Fruit fly (Drosophila melanogaster) whole organism, embryonic: ENCODE data around the gene eIF2gamma.

Experiments
- CG2120 ChIP-seq: fragments of 200-800 bp; sonication (Bioruptor generic); optimal IDR thresholded peaks from 3 replicates; lab custom pipeline; 2016; ENCODE audit warnings: missing biosample characterization, missing genetic modification characterization
- CG2199 ChIP-seq: fragments of 200-800 bp; sonication (Bioruptor generic); IDR thresholded peaks from 3 replicates; pipeline ENCODE4 v1.3.6; 2022; ENCODE audit warnings: missing biosample characterization, missing genetic modification characterization
- CG4617 ChIP-seq: fragments of 200-800 bp; sonication (Bioruptor generic); optimal IDR thresholded peaks from 3 replicates; lab custom pipeline; 2016; ENCODE audit warnings: missing biosample characterization, missing genetic modification characterization, borderline replicate concordance
- CG7372 ChIP-seq: fragments of 200-800 bp; sonication (Bioruptor generic); IDR thresholded peaks from 2 replicates; pipeline ENCODE4 v1.3.6; 2022; ENCODE audit warnings: missing biosample characterization, missing genetic modification characterization
- GATAe ChIP-seq: fragments of 200-800 bp; sonication (Bioruptor generic); conservative IDR thresholded peaks from 2 replicates; pipeline ENCODE4 v1.3.6; 2022; ENCODE audit warnings: missing biosample characterization, missing genetic modification characterization
- dysf ChIP-seq: fragments of 200-800 bp; sonication (Bioruptor generic); IDR thresholded peaks from 3 replicates; pipeline ENCODE4 v1.3.6; 2022; ENCODE audit warnings: missing biosample characterization, missing genetic modification characterization
- ken ChIP-seq: fragments of 200-800 bp; sonication (Bioruptor generic); IDR thresholded peaks from 3 replicates; pipeline ENCODE4 v1.3.6; 2022; ENCODE audit warnings: missing biosample characterization, missing genetic modification characterization
- pb ChIP-seq: fragments of 200-800 bp; sonication (Bioruptor generic); optimal IDR thresholded peaks from 3 replicates; lab custom pipeline; 2016; ENCODE audit warnings: missing biosample characterization, missing genetic modification characterization
- pum ChIP-seq: fragments of 200-800 bp; sonication (Bioruptor generic); optimal IDR thresholded peaks from 2 replicates; lab custom pipeline; 2016; ENCODE audit warnings: missing biosample characterization, missing genetic modification characterization
- vvl ChIP-seq: fragments of 200-800 bp; sonication (Bioruptor generic); IDR thresholded peaks from 2 replicates; pipeline ENCODE4 v1.3.6; 2022; ENCODE audit warnings: missing biosample characterization, missing genetic modification characterization

dm6 chr3R:15309924-15310323 is 46.7 kb upstream of the eIF2gamma start, which contains the start of gene Tm2:
- TF ChIP-seq dysf (GFP tag; lab: Robert Waterston, UW) (no peak), pb (no peak), ken (GFP tag; lab: Robert Waterston, UW) (no peak), pum (GFP tag; lab: Kevin White, UChicago) (no peak), CG7372 (GFP tag; lab: Robert Waterston, UW) (no peak), CG4617 (GFP tag; lab: Kevin White, UChicago) (no peak), vvl (GFP tag; lab: Robert Waterston, UW) (no peak), CG2120 (GFP tag; lab: Kevin White, UChicago) (no peak), CG2199 (GFP tag; lab: Robert Waterston, UW) (no peak), GATAe (GFP tag; lab: Robert Waterston, UW) (no peak)
